Worm (Caenorhabditis elegans): ENCODE results near the gene B0310.6.

DNA sequence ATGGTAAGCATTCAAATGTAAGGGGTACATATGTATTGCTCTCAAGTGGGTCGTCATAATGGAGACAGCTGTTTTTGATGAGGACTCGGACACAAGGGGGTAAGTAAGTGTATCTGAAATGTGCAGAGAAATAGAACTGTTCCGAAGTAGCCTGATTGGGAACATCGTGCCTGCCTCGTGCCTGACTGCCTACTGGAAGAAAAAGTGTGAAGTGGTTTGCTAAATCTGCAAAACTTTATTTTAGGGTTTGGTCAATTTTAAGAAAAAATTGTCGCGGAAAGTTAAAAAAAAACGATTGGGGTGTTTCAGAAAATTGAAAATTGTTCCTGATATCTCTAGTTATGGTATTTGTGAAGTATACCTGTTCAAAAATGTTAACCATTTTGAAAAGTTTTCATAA lies 26.4 kb upstream of the B0310.6 start, which contains the start of gene hlh-19:
- TF ChIP-seq tbx-37 (GFP tag; conservative IDR thresholded peaks at IDR 0.05) (no peak), pes-1 (GFP tag; IDR thresholded peaks at IDR 0.05) (no peak), B0310.2 (tag; optimal IDR thresholded peaks at IDR 0.05) (no peak), flt-1 (GFP tag; IDR thresholded peaks at IDR 0.05) (no peak), hmg-4 (GFP tag; optimal IDR thresholded peaks at IDR 0.05) (no peak), ceh-13 (GFP tag; optimal IDR thresholded peaks at IDR 0.05) (no peak), ama-1 (optimal IDR thresholded peaks at IDR 0.05) (no peak), hmbx-1 (tag; optimal IDR thresholded peaks at IDR 0.05) (no peak), ets-7 (tag; optimal IDR thresholded peaks at IDR 0.05) (no peak), ceh-36 (tag; optimal IDR thresholded peaks at IDR 0.05) (no peak), F13C5.2 (tag; optimal IDR thresholded peaks at IDR 0.05) (no peak), hnd-1 (tag; optimal IDR thresholded peaks at IDR 0.05) (no peak), sea-1 (GFP tag; conservative IDR thresholded peaks at IDR 0.05) (no peak), tbx-11 (GFP tag; IDR thresholded peaks at IDR 0.05) (no peak)

All from whole organism, early embryonic.